Worm (Caenorhabditis elegans) whole organism, early embryonic: ENCODE measurements around the gene K01B6.4.

ENCODE experiments used
- F13C5.2 ChIP-seq: sonication (generic microtip); optimal IDR thresholded peaks from 2 replicates; lab custom pipeline; 2017; ENCODE audit warnings: mild to moderate bottlenecking, missing genetic modification characterization, inconsistent platforms, missing compliant biosample characterization
- aly-1 ChIP-seq: sonication (generic microtip); optimal IDR thresholded peaks from 2 replicates; lab custom pipeline; 2016; ENCODE audit warnings: missing genetic modification characterization, missing compliant biosample characterization
- ama-1 ChIP-seq: fragments of 150-350 bp; optimal IDR thresholded peaks from 2 replicates; lab custom pipeline; 2014
- ceh-13 ChIP-seq: fragments of 200-800 bp; sonication (Bioruptor generic); optimal IDR thresholded peaks from 2 replicates; lab custom pipeline; 2018; ENCODE audit warnings: mild to moderate bottlenecking, missing genetic modification characterization, missing compliant biosample characterization
- ceh-36 ChIP-seq: sonication (generic microtip); optimal IDR thresholded peaks from 2 replicates; lab custom pipeline; 2016; ENCODE audit warnings: missing genetic modification characterization, inconsistent platforms, missing compliant biosample characterization
- flt-1 ChIP-seq: fragments of 200-800 bp; sonication (Bioruptor generic); IDR thresholded peaks from 2 replicates; pipeline ENCODE4 v1.3.6; 2022; ENCODE audit warnings: missing genetic modification characterization, missing compliant biosample characterization
- hmbx-1 ChIP-seq: sonication (generic microtip); optimal IDR thresholded peaks from 2 replicates; lab custom pipeline; 2016; ENCODE audit warnings: mild to moderate bottlenecking, missing genetic modification characterization, missing compliant biosample characterization
- hnd-1 ChIP-seq: sonication (generic microtip); optimal IDR thresholded peaks from 2 replicates; lab custom pipeline; 2016; ENCODE audit warnings: missing genetic modification characterization, missing compliant biosample characterization
- scrt-1 ChIP-seq: fragments of 200-800 bp; sonication (Bioruptor generic); IDR thresholded peaks from 2 replicates; pipeline ENCODE4 v1.3.6; 2022; ENCODE audit warnings: missing genetic modification characterization, missing compliant biosample characterization
- sea-1 ChIP-seq: fragments of 200-800 bp; sonication (Bioruptor generic); conservative IDR thresholded peaks from 2 replicates; pipeline ENCODE4 v1.3.6; 2022; ENCODE audit warnings: missing genetic modification characterization, missing compliant biosample characterization
- tbx-11 ChIP-seq: fragments of 200-800 bp; sonication (Bioruptor generic); IDR thresholded peaks from 2 replicates; pipeline ENCODE4 v1.3.6; 2022; ENCODE audit warnings: missing genetic modification characterization, missing compliant biosample characterization
- tra-4 ChIP-seq: sonication (generic microtip); optimal IDR thresholded peaks from 2 replicates; lab custom pipeline; 2017; ENCODE audit warnings: missing genetic modification characterization, missing compliant biosample characterization

ce11 chrIII:9250729-9251128 is 46.5 kb downstream of the K01B6.4 start, which contains the start of gene T02C1.2:
- no peak for TF ChIP-seq tra-4 (tag; lab: Kevin White, UChicago)
- TF ChIP-seq hnd-1 (tag; lab: Kevin White, UChicago) = no peak
- no peak for TF ChIP-seq ama-1
- no peak for TF ChIP-seq flt-1 (GFP tag; lab: Robert Waterston, UW)
- TF ChIP-seq tbx-11 (GFP tag; lab: Robert Waterston, UW) = no peak
- TF ChIP-seq ceh-13 (GFP tag; lab: Kevin White, UChicago) = no peak
- no peak for TF ChIP-seq F13C5.2
- TF ChIP-seq scrt-1 (GFP tag; lab: Robert Waterston, UW) = no peak
- no peak for TF ChIP-seq aly-1 (tag; lab: Kevin White, UChicago)
- TF ChIP-seq sea-1 = no peak
- no peak for TF ChIP-seq ceh-36
- no peak for TF ChIP-seq hmbx-1
